Worm (Caenorhabditis elegans): ENCODE data around the gene srx-68.

ce11 chrV:3922547-3922946, 10.0 kb downstream of the srx-68 start:
- TF ChIP-seq pag-3 (tag; optimal IDR thresholded peaks at IDR 0.05; ENCODE audit: borderline replicate concordance) (no peak), nhr-11 (tag; optimal IDR thresholded peaks at IDR 0.05) (no peak), pros-1 (tag; optimal IDR thresholded peaks at IDR 0.05) (no peak), npax-4 (tag; optimal IDR thresholded peaks at IDR 0.05) (no peak), T23F11.4 (GFP tag; optimal IDR thresholded peaks at IDR 0.05) (no peak)

All from whole organism, late embryonic.